Fruit fly (Drosophila melanogaster): ENCODE measurements around the gene CG42359.

CG42359 gene

DNA sequence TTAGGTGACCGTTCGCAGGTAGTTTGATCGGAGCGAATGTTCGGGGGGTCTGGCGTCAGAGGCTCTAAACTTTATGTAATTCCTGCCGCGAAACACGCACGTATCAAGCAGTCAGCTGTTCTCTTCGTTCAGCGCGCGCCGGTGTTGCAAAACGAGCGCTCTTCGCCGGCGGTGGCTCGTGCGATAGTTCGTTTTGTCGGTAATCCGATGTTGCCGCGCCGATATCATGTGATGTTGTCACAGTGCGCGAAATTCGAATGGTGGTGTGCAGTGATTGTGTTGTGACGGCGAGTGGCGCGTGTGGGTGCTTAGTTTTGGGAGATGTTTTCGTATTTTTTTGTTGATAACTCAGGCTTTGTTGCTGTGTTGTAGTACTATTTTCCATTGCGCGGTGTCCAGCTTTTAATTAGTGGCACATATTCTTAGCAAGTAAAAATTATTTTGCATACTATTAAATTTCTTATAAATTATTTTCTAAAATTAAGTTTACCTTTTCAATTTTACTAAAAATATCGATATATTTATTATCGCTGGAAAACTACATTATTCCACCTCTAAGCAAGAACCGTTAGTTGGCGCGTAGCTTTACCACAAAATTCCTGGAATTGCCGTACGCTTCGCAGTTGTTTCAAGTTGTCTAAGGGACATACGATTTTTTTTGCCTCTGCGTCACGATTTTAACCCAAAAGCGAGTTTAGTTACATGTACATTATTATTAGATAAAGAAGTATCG, 5.3 kb downstream of the CG42359 start, which contains the start of gene nanos (continued):
- no peak for TF ChIP-seq trh (GFP tag; optimal IDR thresholded peaks at IDR 0.05)
- TF ChIP-seq sens-2 (GFP tag; IDR thresholded peaks at IDR 0.05): no peak
- TF ChIP-seq dmrt99B (tag; optimal IDR thresholded peaks at IDR 0.05): no peak
- TF ChIP-seq CG3726 (GFP tag; IDR thresholded peaks at IDR 0.05): 0 out of 3 replicates have a peak, but pooled peaks have one; percentile 6
- TF ChIP-seq CG10274 (GFP tag; optimal IDR thresholded peaks at IDR 0.05): no peak
- peak; percentile 99 for TF ChIP-seq CG16813 (GFP tag; IDR thresholded peaks at IDR 0.05; ENCODE audit: partially characterized antibody)
- TF ChIP-seq Hmx (GFP tag; optimal IDR thresholded peaks at IDR 0.05): no peak
- peak in 1 of 2 experiments; percentile 23 for TF ChIP-seq insv (GFP tag; optimal IDR thresholded peaks at IDR 0.05)
- peak; percentile 42; the same call in 1 of the 2 replicates for TF ChIP-seq Rx (GFP tag; IDR thresholded peaks at IDR 0.05)
- TF ChIP-seq fu2 (GFP tag; optimal IDR thresholded peaks at IDR 0.05): peak; percentile 70
- TF ChIP-seq ems (GFP tag; optimal IDR thresholded peaks at IDR 0.05): peak; percentile 31
- peak in 1 of 2 experiments; percentile 2 for TF ChIP-seq bsh (GFP tag; optimal IDR thresholded peaks at IDR 0.05)
- no peak for TF ChIP-seq Atf-2 (GFP tag; optimal IDR thresholded peaks at IDR 0.05)
- TF ChIP-seq CG8388 (GFP tag; optimal IDR thresholded peaks at IDR 0.05): no peak
- no peak for TF ChIP-seq CG3407 (GFP tag; optimal IDR thresholded peaks at IDR 0.05)
- peak; percentile 97 for TF ChIP-seq CG14860 (GFP tag; IDR thresholded peaks at IDR 0.05; ENCODE audit: partially characterized antibody)
- TF ChIP-seq CG2712 (tag; optimal IDR thresholded peaks at IDR 0.05): peak; percentile 60
- TF ChIP-seq Jarid2 (GFP tag; optimal IDR thresholded peaks at IDR 0.05): no peak
- no peak for TF ChIP-seq abd-A (tag; optimal IDR thresholded peaks at IDR 0.05)
- TF ChIP-seq CG6175 (GFP tag; IDR thresholded peaks at IDR 0.05): peak; percentile 75; the same call in 2 of the 3 replicates
- TF ChIP-seq cas (GFP tag; IDR thresholded peaks at IDR 0.05): no peak; the same call in 1 of the 2 replicates
- no peak for TF ChIP-seq Spps (tag; optimal IDR thresholded peaks at IDR 0.05)
- no peak for TF ChIP-seq salm (tag; optimal IDR thresholded peaks at IDR 0.05)
- 0 out of 2 replicates have a peak, but pooled peaks have one; percentile 12 for TF ChIP-seq stc (GFP tag; IDR thresholded peaks at IDR 0.05)
- peak; percentile 49 for TF ChIP-seq Meics (GFP tag; optimal IDR thresholded peaks at IDR 0.05)
- TF ChIP-seq CG34224 (GFP tag; IDR thresholded peaks at IDR 0.05; ENCODE audit: partially characterized antibody): peak; percentile 99
- TF ChIP-seq C15 (GFP tag; IDR thresholded peaks at IDR 0.05): no peak
- TF ChIP-seq Ets97D (GFP tag; optimal IDR thresholded peaks at IDR 0.05): peak; percentile 86
- peak; percentile 83 for TF ChIP-seq her (GFP tag; optimal IDR thresholded peaks at IDR 0.05)
- peak; percentile 66 for TF ChIP-seq oc (tag; optimal IDR thresholded peaks at IDR 0.05)
- no peak for TF ChIP-seq D (optimal IDR thresholded peaks at IDR 0.05)
- peak; percentile 3 for TF ChIP-seq D (GFP tag; optimal IDR thresholded peaks at IDR 0.05)
- TF ChIP-seq rib (GFP tag; IDR thresholded peaks at IDR 0.05): 0 out of 2 replicates have a peak, but pooled peaks have one; percentile 53
- no peak for TF ChIP-seq CG7745 (tag; optimal IDR thresholded peaks at IDR 0.05)
- peak; percentile 15 for TF ChIP-seq unpg (GFP tag; optimal IDR thresholded peaks at IDR 0.05)
- peak; percentile 65 for TF ChIP-seq CG10209 (GFP tag; optimal IDR thresholded peaks at IDR 0.05)
- TF ChIP-seq jumu (GFP tag; optimal IDR thresholded peaks at IDR 0.05): peak; percentile 68
- 0 out of 2 replicates have a peak, but pooled peaks have one; percentile 18 for TF ChIP-seq ham (GFP tag; IDR thresholded peaks at IDR 0.05)
- TF ChIP-seq CG13296 (GFP tag; optimal IDR thresholded peaks at IDR 0.05): peak; percentile 45
- no peak for TF ChIP-seq Nf-YB (GFP tag; optimal IDR thresholded peaks at IDR 0.05)
- TF ChIP-seq CG11398 (GFP tag; optimal IDR thresholded peaks at IDR 0.05): peak; percentile 66
- TF ChIP-seq Elba2 (GFP tag; optimal IDR thresholded peaks at IDR 0.05): no peak
- TF ChIP-seq CG6765 (GFP tag; optimal IDR thresholded peaks at IDR 0.05): no peak
- peak; percentile 64 for TF ChIP-seq CG12391 (tag; optimal IDR thresholded peaks at IDR 0.05)
- TF ChIP-seq CG17802 (tag; optimal IDR thresholded peaks at IDR 0.05): peak; percentile 49
- TF ChIP-seq eyg (GFP tag; optimal IDR thresholded peaks at IDR 0.05): peak; percentile 64
- no peak for TF ChIP-seq gcm2 (GFP tag; optimal IDR thresholded peaks at IDR 0.05)
- no peak for TF ChIP-seq cg (GFP tag; optimal IDR thresholded peaks at IDR 0.05)
- TF ChIP-seq luna (GFP tag; optimal IDR thresholded peaks at IDR 0.05): peak; percentile 55
